Comparison of ENCODE assay signal across 2 worm cellular contexts in the genomic region with DNA sequence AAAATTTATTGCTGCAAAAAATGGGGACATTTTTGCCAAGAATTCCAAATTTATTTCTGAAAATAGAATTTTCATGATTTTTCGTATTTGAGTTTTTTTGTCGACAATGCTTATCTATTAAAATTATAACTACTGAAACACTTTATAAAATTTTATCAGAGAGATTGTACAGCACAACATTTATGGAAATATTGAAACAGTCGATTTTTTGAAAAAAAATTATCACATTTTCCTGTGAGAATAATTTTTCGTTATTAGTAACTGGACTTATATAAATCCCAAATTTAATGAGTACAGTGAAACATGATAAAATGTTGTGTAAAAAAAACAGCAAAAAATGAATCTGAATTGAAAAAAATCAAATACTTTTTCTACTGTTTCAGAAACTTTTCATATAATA.
A peak's percentile ranks its signal among the peaks of the same experiment; 100 is the strongest.
TF ChIP-seq lines count a peak whose summit lies in the region.

No protein-coding gene starts in this region.

TF ChIP-seq in whole organism, L4 larva, 104 proteins besides CTCF, POLR2A, EP300 and RAD21:
- no peak for TF ChIP-seq mes-2 (tag; optimal IDR thresholded peaks at IDR 0.05; lab: Kevin White, UChicago; ENCODE audit: poor library complexity, severe bottlenecking)
- no peak for TF ChIP-seq dve-1 (tag; optimal IDR thresholded peaks at IDR 0.05; lab: Kevin White, UChicago; ENCODE audit: insufficient read depth)
- no peak for TF ChIP-seq dmd-6 (GFP tag; IDR thresholded peaks at IDR 0.05; lab: Robert Waterston, UW)
- no peak for TF ChIP-seq nhr-25 (tag; optimal IDR thresholded peaks at IDR 0.05; lab: Kevin White, UChicago; ENCODE audit: borderline replicate concordance, insufficient read depth)
- no peak for TF ChIP-seq daf-8 (GFP tag; IDR thresholded peaks at IDR 0.05; lab: Robert Waterston, UW)
- TF ChIP-seq ces-1 (GFP tag; optimal IDR thresholded peaks at IDR 0.05; lab: Kevin White, UChicago), result no peak
- TF ChIP-seq snpc-1.2 (GFP tag; IDR thresholded peaks at IDR 0.05; lab: Robert Waterston, UW), result peak; percentile 62; the same call in 1 of the 2 replicates
- TF ChIP-seq zip-2 (tag; optimal IDR thresholded peaks at IDR 0.05; lab: Kevin White, UChicago), result no peak

TF ChIP-seq in whole organism, young adult, 124 proteins besides CTCF, POLR2A, EP300 and RAD21:
- TF ChIP-seq F39B2.1 (GFP tag; IDR thresholded peaks at IDR 0.05; lab: Robert Waterston, UW) (no peak), snpc-4 (GFP tag; optimal IDR thresholded peaks at IDR 0.05; lab: Kevin White, UChicago) (peak; percentile 16), snpc-4 (tag; optimal IDR thresholded peaks at IDR 0.05; lab: Kevin White, UChicago) (peak in 3 of 4 experiments; percentile 26 to 73 (median 58))
TF ChIP-seq in whole organism, young adult: peak in this region for 1.
